Worm (Caenorhabditis elegans) whole organism, late embryonic: ENCODE results near the gene srxa-1.

ENCODE experiments used
- K02D7.2 ChIP-seq: sonication (generic microtip); optimal IDR thresholded peaks from 2 replicates; lab custom pipeline; 2017; ENCODE audit warnings: mild to moderate bottlenecking, missing genetic modification characterization, missing compliant biosample characterization
- ama-1 ChIP-seq: fragments of 150-350 bp; optimal IDR thresholded peaks from 2 replicates; lab custom pipeline; 2014
- ceh-14 ChIP-seq: sonication (generic microtip); optimal IDR thresholded peaks from 2 replicates; lab custom pipeline; 2016; ENCODE audit warnings: missing genotype, missing genetic modification characterization, missing compliant biosample characterization
- ceh-30 ChIP-seq: fragments of 150-350 bp; optimal IDR thresholded peaks from 2 replicates; lab custom pipeline; 2014; ENCODE audit warnings: missing biosample characterization, missing genetic modification characterization
- che-1 ChIP-seq: sonication (generic microtip); optimal IDR thresholded peaks from 2 replicates; lab custom pipeline; 2016; ENCODE audit warnings: mild to moderate bottlenecking, missing genetic modification characterization, missing compliant biosample characterization
- dve-1 ChIP-seq: sonication (generic microtip); optimal IDR thresholded peaks from 2 replicates; lab custom pipeline; 2017; ENCODE audit warnings: antibody characterized with exemption, mild to moderate bottlenecking, missing genetic modification characterization, missing compliant biosample characterization
- elt-2 ChIP-seq: sonication (generic microtip); optimal IDR thresholded peaks from 2 replicates; lab custom pipeline; 2016; ENCODE audit warnings: missing genetic modification reagents, missing genetic modification characterization, missing compliant biosample characterization
- fax-1 ChIP-seq: sonication (generic microtip); optimal IDR thresholded peaks from 2 replicates; lab custom pipeline; 2016; ENCODE audit warnings: missing genotype, missing genetic modification characterization, missing compliant biosample characterization
- fkh-10 ChIP-seq: fragments of 150-350 bp; optimal IDR thresholded peaks from 2 replicates; lab custom pipeline; 2014; ENCODE audit warnings: missing biosample characterization, missing genetic modification reagents, missing genetic modification characterization
- hlh-15 ChIP-seq: sonication (generic microtip); optimal IDR thresholded peaks from 2 replicates; lab custom pipeline; 2016; ENCODE audit warnings: missing genetic modification characterization, missing compliant biosample characterization
- nfya-1 ChIP-seq: sonication (generic microtip); optimal IDR thresholded peaks from 2 replicates; lab custom pipeline; 2017; ENCODE audit warnings: missing genetic modification characterization, mild to moderate bottlenecking, missing compliant biosample characterization, antibody characterized with exemption, moderate library complexity
- nhr-11 ChIP-seq: fragments of 150-350 bp; optimal IDR thresholded peaks from 2 replicates; lab custom pipeline; 2014; ENCODE audit warnings: missing biosample characterization, missing genetic modification characterization
- pha-4 ChIP-seq: fragments of 150-350 bp; optimal IDR thresholded peaks from 2 replicates; lab custom pipeline; 2018; ENCODE audit warnings: missing biosample characterization, missing genetic modification reagents, missing genetic modification characterization

DNA sequence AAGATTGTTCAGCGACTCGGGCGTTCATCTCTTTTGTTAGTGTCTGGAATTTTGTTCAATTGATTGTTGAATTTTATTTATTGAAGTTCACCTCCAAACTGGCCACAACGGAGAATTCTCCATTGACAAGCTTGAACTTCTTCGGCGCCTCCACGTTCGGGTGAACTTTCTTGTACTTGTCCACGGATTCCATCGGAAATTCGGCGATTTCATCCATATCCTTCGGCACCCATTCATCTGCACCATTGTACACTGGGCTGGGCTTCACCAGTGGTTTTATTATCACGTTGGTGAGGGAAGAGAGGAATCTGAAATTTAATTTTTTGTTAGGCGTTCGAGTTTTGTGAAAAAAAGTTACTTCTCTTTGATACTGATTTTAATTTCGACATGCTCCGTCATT lies 4.4 kb upstream of the srxa-1 start:
- TF ChIP-seq K02D7.2 (tag; lab: Kevin White, UChicago) (no peak), che-1 (tag; lab: Kevin White, UChicago) (no peak), pha-4 (tag; lab: Kevin White, UChicago) (no peak), elt-2 (tag; lab: Kevin White, UChicago) (no peak), fkh-10 (GFP tag; lab: Kevin White, UChicago) (no peak), fax-1 (no peak), nhr-11 (no peak), ceh-30 (tag; lab: Kevin White, UChicago) (no peak), hlh-15 (tag; lab: Kevin White, UChicago) (no peak), dve-1 (tag; lab: Kevin White, UChicago) (no peak), nfya-1 (tag; lab: Kevin White, UChicago) (no peak), ceh-14 (tag; lab: Kevin White, UChicago) (no peak), ama-1 (no peak)
